Worm (Caenorhabditis elegans) whole organism, late embryonic: ENCODE data around the gene T01B10.5.

Experiments
- ama-1 ChIP-seq: fragments of 150-350 bp; optimal IDR thresholded peaks from 2 replicates; lab custom pipeline; 2014
- ceh-18 ChIP-seq: sonication (generic microtip); optimal IDR thresholded peaks from 2 replicates; lab custom pipeline; 2016; ENCODE audit warnings: missing genetic modification characterization, missing compliant biosample characterization
- dve-1 ChIP-seq: sonication (generic microtip); optimal IDR thresholded peaks from 2 replicates; lab custom pipeline; 2017; ENCODE audit warnings: antibody characterized with exemption, mild to moderate bottlenecking, missing genetic modification characterization, missing compliant biosample characterization
- elt-2 ChIP-seq: sonication (generic microtip); optimal IDR thresholded peaks from 2 replicates; lab custom pipeline; 2016; ENCODE audit warnings: missing genetic modification reagents, missing genetic modification characterization, missing compliant biosample characterization
- fkh-10 ChIP-seq: fragments of 150-350 bp; optimal IDR thresholded peaks from 2 replicates; lab custom pipeline; 2014; ENCODE audit warnings: missing biosample characterization, missing genetic modification reagents, missing genetic modification characterization
- nfya-1 ChIP-seq: sonication (generic microtip); optimal IDR thresholded peaks from 2 replicates; lab custom pipeline; 2017; ENCODE audit warnings: missing genetic modification characterization, mild to moderate bottlenecking, missing compliant biosample characterization, antibody characterized with exemption, moderate library complexity
- pha-4 ChIP-seq: fragments of 150-350 bp; optimal IDR thresholded peaks from 2 replicates; lab custom pipeline; 2018; ENCODE audit warnings: missing biosample characterization, missing genetic modification reagents, missing genetic modification characterization
- ttx-3 ChIP-seq: sonication (generic microtip); optimal IDR thresholded peaks from 2 replicates; lab custom pipeline; 2016; ENCODE audit warnings: missing genetic modification reagents, missing genetic modification characterization, missing compliant biosample characterization

DNA sequence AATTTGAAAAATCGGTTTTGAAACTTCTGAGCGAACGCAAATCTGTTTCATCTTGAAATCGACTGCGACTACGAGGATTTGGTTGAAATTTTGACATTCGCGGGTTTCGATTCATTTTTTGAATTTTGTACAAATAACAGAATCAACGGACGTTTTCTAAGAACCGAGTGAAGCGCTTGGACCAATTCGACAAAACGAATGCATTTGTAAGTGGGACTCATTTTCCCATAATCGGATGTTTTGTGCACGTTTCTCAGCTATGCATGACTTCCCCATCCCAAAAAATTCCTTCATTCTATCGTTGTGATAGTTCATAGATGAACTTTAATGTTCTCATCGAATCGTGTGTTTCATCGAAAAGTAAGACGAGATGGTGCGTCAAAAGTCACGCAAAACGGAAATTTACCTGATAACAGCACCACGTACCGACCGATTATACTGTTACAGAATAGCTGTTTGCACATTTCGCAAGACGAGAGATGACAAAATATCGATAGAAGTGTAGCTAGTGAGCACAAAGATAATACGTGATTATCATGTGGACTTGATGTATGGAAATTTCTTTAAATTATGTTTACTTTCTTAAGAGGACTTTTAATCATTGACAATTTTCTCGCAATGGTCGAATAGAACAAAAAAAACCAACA is 24.9 kb upstream of the T01B10.5 start, which contains the start of gene mec-10:
- no peak for TF ChIP-seq nfya-1
- TF ChIP-seq pha-4 (tag; lab: Kevin White, UChicago), result no peak
- TF ChIP-seq fkh-10 (GFP tag; lab: Kevin White, UChicago), result no peak
- TF ChIP-seq dve-1 (tag; lab: Kevin White, UChicago), result no peak
- TF ChIP-seq ama-1, result no peak
- peak; percentile 34 for TF ChIP-seq elt-2
- TF ChIP-seq ceh-18, result no peak
- TF ChIP-seq ttx-3, result no peak
